Worm (Caenorhabditis elegans): ENCODE results near the gene C18B12.4.

Gene C18B12.4

DNA sequence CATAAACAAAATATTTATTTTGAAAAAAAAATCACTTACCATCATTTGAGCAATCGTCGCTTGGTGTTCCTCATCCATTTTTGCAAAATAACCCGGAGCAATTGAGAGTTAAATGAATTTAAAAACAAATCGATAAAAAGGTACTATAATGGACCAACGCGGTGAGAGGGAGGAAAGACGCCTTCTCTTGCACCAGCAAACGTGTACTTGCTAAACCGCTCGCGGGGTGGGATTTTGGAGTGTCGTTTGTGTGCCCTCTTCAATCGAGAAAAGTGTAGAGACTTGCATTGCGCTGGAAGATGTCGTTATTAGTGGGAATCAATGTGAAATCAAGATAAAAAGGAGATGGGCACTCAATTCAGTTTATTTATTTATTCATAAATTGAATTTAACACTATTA lies 43.4 kb upstream of the C18B12.4 start, which contains the start of gene H40L08.1:
H40L08.1 (minus strand) TSS at position 292 of the 400 bp plus-strand sequence.
- peak; percentile 1 to 50 for TF ChIP-seq lin-35 (GFP tag; optimal IDR thresholded peaks at IDR 0.05)
- peak; percentile 1 for TF ChIP-seq snpc-4 (tag; optimal IDR thresholded peaks at IDR 0.05)
- TF ChIP-seq ceh-82 (tag; optimal IDR thresholded peaks at IDR 0.05) = peak in 1 of 3 experiments; percentile 29
- TF ChIP-seq lsy-2 (tag; optimal IDR thresholded peaks at IDR 0.05) = peak in 1 of 2 experiments; percentile 44
- TF ChIP-seq nhr-85 (tag) = peak; percentile 60
- TF ChIP-seq snu-23 (GFP tag; optimal IDR thresholded peaks at IDR 0.05) = peak; percentile 40
- TF ChIP-seq tbx-2 (tag; optimal IDR thresholded peaks at IDR 0.05) = peak; percentile 2
- TF ChIP-seq nhr-20 (tag; optimal IDR thresholded peaks at IDR 0.05) = peak; percentile 22
- no peak for TF ChIP-seq ama-1 (optimal IDR thresholded peaks at IDR 0.05)
- TF ChIP-seq rnt-1 (tag; optimal IDR thresholded peaks at IDR 0.05) = peak; percentile 22
- TF ChIP-seq unc-130 (tag; optimal IDR thresholded peaks at IDR 0.05) = no peak
- no peak for TF ChIP-seq nhr-90 (tag; optimal IDR thresholded peaks at IDR 0.05; ENCODE audit: poor library complexity)
- TF ChIP-seq dpl-1 (GFP tag; optimal IDR thresholded peaks at IDR 0.05) = peak in 1 of 3 experiments; percentile 18
- peak; percentile 25 for TF ChIP-seq nhr-71 (tag; optimal IDR thresholded peaks at IDR 0.05)
- no peak for TF ChIP-seq F16B12.6 (tag; optimal IDR thresholded peaks at IDR 0.05)
- peak; percentile 8 for TF ChIP-seq mep-1 (tag; optimal IDR thresholded peaks at IDR 0.05)
- peak; percentile 78 for TF ChIP-seq xbp-1 (tag; optimal IDR thresholded peaks at IDR 0.05)
- TF ChIP-seq swsn-7 (tag; optimal IDR thresholded peaks at IDR 0.05) = peak; percentile 19
- TF ChIP-seq nhr-12 (tag; optimal IDR thresholded peaks at IDR 0.05) = no peak
- TF ChIP-seq efl-3 (GFP tag; optimal IDR thresholded peaks at IDR 0.05) = no peak
- TF ChIP-seq nhr-47 (tag; optimal IDR thresholded peaks at IDR 0.05) = peak; percentile 30

DNA sequence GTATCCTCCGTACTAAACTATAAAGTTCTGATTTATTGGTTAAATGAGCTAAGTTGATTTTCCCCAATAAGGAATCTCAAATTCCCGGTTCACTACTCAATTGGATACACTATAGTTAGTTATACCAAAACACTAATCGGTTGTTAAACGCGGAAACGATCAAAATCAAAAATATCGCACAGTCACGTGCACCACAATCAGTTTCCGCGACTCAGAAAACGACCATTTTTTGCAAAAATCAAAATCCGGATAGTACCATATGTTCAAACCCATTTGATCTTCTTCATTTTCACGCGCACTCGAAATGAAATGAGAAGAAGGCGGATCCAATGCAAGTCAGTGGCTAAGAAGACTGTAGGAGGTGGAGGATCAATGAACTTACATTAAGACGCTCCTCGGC lies 41.1 kb upstream of the C18B12.4 start:
- TF ChIP-seq nhr-20 (tag; optimal IDR thresholded peaks at IDR 0.05) (peak; percentile 88), tbx-2 (tag; optimal IDR thresholded peaks at IDR 0.05) (peak; percentile 47), lsy-2 (tag; optimal IDR thresholded peaks at IDR 0.05) (no peak), efl-3 (GFP tag; optimal IDR thresholded peaks at IDR 0.05) (no peak), fkh-10 (GFP tag; optimal IDR thresholded peaks at IDR 0.05) (no peak), sptf-1 (tag; optimal IDR thresholded peaks at IDR 0.05) (no peak), blmp-1 (tag; optimal IDR thresholded peaks at IDR 0.05) (peak; percentile 79), snu-23 (GFP tag; optimal IDR thresholded peaks at IDR 0.05) (peak; percentile 46), nhr-19 (GFP tag; conservative IDR thresholded peaks at IDR 0.05) (peak; percentile 51), tlp-1 (tag; optimal IDR thresholded peaks at IDR 0.05) (no peak), ceh-82 (tag; optimal IDR thresholded peaks at IDR 0.05) (no peak), lin-14 (GFP tag; optimal IDR thresholded peaks at IDR 0.05) (no peak), ets-5 (GFP tag; IDR thresholded peaks at IDR 0.05) (no peak), C04F5.9 (tag; optimal IDR thresholded peaks at IDR 0.05) (no peak), elt-3 (tag; optimal IDR thresholded peaks at IDR 0.05) (peak in 2 of 6 experiments; percentile 42 to 86), pag-3 (tag; optimal IDR thresholded peaks at IDR 0.05; ENCODE audit: borderline replicate concordance, insufficient read depth) (no peak), unc-130 (tag; optimal IDR thresholded peaks at IDR 0.05) (peak; percentile 37), mdl-1 (tag; optimal IDR thresholded peaks at IDR 0.05) (peak in 1 of 2 experiments; percentile 48), unc-86 (tag; optimal IDR thresholded peaks at IDR 0.05) (no peak), lin-35 (GFP tag; optimal IDR thresholded peaks at IDR 0.05) (peak in 1 of 2 experiments; percentile 32), aly-2 (tag; optimal IDR thresholded peaks at IDR 0.05) (no peak), lin-15B (tag; optimal IDR thresholded peaks at IDR 0.05) (no peak)

DNA sequence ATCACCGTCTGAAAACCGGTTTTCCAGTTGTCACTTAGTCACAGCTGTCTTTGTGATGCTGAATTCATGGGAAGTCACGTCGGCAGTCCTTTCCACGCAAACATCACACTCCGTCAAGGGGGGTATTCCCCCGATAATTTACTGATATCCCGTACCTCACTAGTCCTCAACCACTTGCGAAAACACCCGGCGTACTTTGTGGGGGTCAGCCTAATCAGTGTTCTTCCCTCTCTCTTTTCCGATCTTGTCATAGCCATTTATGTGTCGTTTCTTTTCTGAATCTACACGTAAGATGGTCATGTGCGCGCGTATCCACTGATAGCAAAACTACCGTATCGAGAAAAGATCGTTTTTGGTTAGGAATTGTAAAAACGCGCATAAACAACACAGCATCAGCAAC lies 39.0 kb upstream of the C18B12.4 start:
- TF ChIP-seq unc-98 (GFP tag; IDR thresholded peaks at IDR 0.05) (no peak), blmp-1 (tag; optimal IDR thresholded peaks at IDR 0.05) (peak; percentile 86), nhr-237 (tag; optimal IDR thresholded peaks at IDR 0.05) (no peak), nhr-47 (tag; optimal IDR thresholded peaks at IDR 0.05) (no peak), lin-14 (GFP tag; optimal IDR thresholded peaks at IDR 0.05) (peak; percentile 64), grh-1 (GFP tag; IDR thresholded peaks at IDR 0.05) (peak; percentile 78), egl-27 (tag; optimal IDR thresholded peaks at IDR 0.05) (no peak), nhr-76 (tag; optimal IDR thresholded peaks at IDR 0.05) (no peak), ceh-82 (tag; optimal IDR thresholded peaks at IDR 0.05) (no peak), fkh-8 (tag; optimal IDR thresholded peaks at IDR 0.05) (no peak), ceh-90 (tag; optimal IDR thresholded peaks at IDR 0.05) (no peak), hpl-2 (GFP tag; optimal IDR thresholded peaks at IDR 0.05) (no peak), lin-13 (GFP tag; optimal IDR thresholded peaks at IDR 0.05) (no peak), F16B12.6 (tag; optimal IDR thresholded peaks at IDR 0.05) (no peak), sptf-1 (tag; optimal IDR thresholded peaks at IDR 0.05) (no peak), lin-39 (tag; optimal IDR thresholded peaks at IDR 0.05) (no peak), Y116A8C.19 (tag; optimal IDR thresholded peaks at IDR 0.05; ENCODE audit: borderline replicate concordance) (no peak), nhr-20 (tag; optimal IDR thresholded peaks at IDR 0.05) (peak; percentile 83), snpc-4 (tag; optimal IDR thresholded peaks at IDR 0.05) (no peak), ama-1 (optimal IDR thresholded peaks at IDR 0.05) (no peak), tlp-1 (tag; optimal IDR thresholded peaks at IDR 0.05) (no peak), mef-2 (tag; optimal IDR thresholded peaks at IDR 0.05) (no peak), fkh-4 (tag; optimal IDR thresholded peaks at IDR 0.05; ENCODE audit: borderline replicate concordance) (no peak), isw-1 (GFP tag; IDR thresholded peaks at IDR 0.05) (no peak)

Measured in whole organism, L1 larva.